Worm (Caenorhabditis elegans): ENCODE data around the gene R02E4.1.

ce11 chrX:4106896-4107505, 2.7 kb upstream of the R02E4.1 start, which contains the start of gene R02E4.2:
- TF ChIP-seq unc-62 (GFP tag; optimal IDR thresholded peaks at IDR 0.05 in 1 of 2): peak in 1 of 2 experiments; percentile 67
- TF ChIP-seq unc-62 (tag; optimal IDR thresholded peaks at IDR 0.05): no peak
- no peak for TF ChIP-seq pqm-1 (tag; optimal IDR thresholded peaks at IDR 0.05)
- TF ChIP-seq aly-2 (tag; optimal IDR thresholded peaks at IDR 0.05): no peak
- no peak for TF ChIP-seq zag-1 (tag; optimal IDR thresholded peaks at IDR 0.05)
- TF ChIP-seq mes-2 (tag; optimal IDR thresholded peaks at IDR 0.05; ENCODE audit: poor library complexity, severe bottlenecking): no peak
- no peak for TF ChIP-seq unc-130 (GFP tag; optimal IDR thresholded peaks at IDR 0.05)
- no peak for TF ChIP-seq hlh-30 (tag; optimal IDR thresholded peaks at IDR 0.05; ENCODE audit: insufficient read depth)
- TF ChIP-seq ceh-82 (tag; optimal IDR thresholded peaks at IDR 0.05): no peak
- TF ChIP-seq skn-1 (tag; optimal IDR thresholded peaks at IDR 0.05): no peak
- no peak for TF ChIP-seq F44E2.7 (GFP tag; IDR thresholded peaks at IDR 0.05)
- TF ChIP-seq Y5F2A.4 (GFP tag; optimal IDR thresholded peaks at IDR 0.05): no peak
